Fruit fly (Drosophila melanogaster) whole organism, embryonic: Measurements from ENCODE around the gene CG12171.
A peak's percentile ranks its signal among the peaks of the same experiment; 100 is the strongest.

ENCODE experiments used
- Awh ChIP-seq: fragments of 200-800 bp; sonication (Bioruptor generic); IDR thresholded peaks from 2 replicates; pipeline ENCODE4, ENCODE4 v1.3.6; 2022; ENCODE audit warnings: missing biosample characterization, missing genetic modification characterization
- CG10543 ChIP-seq: fragments of 200-800 bp; sonication (Bioruptor generic); optimal IDR thresholded peaks from 3 replicates; lab custom pipeline; 2017; ENCODE audit warnings: missing biosample characterization, mild to moderate bottlenecking, missing genetic modification characterization, moderate library complexity
- CG11696 ChIP-seq: fragments of 200-800 bp; sonication (Bioruptor generic); IDR thresholded peaks from 2 replicates; pipeline ENCODE4 v1.3.6; 2022; ENCODE audit warnings: missing biosample characterization, missing genetic modification characterization
- CG12219 ChIP-seq: fragments of 200-800 bp; sonication (Bioruptor generic); optimal IDR thresholded peaks from 3 replicates; lab custom pipeline; 2018; ENCODE audit warnings: missing biosample characterization, mild to moderate bottlenecking, missing genetic modification characterization
- CG1233 ChIP-seq: fragments of 200-800 bp; sonication (Bioruptor generic); optimal IDR thresholded peaks from 4 replicates; lab custom pipeline; 2018; ENCODE audit warnings: missing biosample characterization, mild to moderate bottlenecking, missing genetic modification characterization
- CG14860 ChIP-seq: fragments of 200-800 bp; sonication (Bioruptor generic); IDR thresholded peaks from 3 replicates; pipeline ENCODE4 v1.3.6; 2022; ENCODE audit warnings: missing biosample characterization, missing genetic modification characterization; ENCODE audit not compliant: partially characterized antibody
- CG16813 ChIP-seq: fragments of 200-800 bp; sonication (Bioruptor generic); IDR thresholded peaks from 3 replicates; pipeline ENCODE4 v1.3.6; 2022; ENCODE audit warnings: missing biosample characterization, missing genetic modification characterization; ENCODE audit not compliant: partially characterized antibody
- CG17612 ChIP-seq: fragments of 200-800 bp; sonication (Bioruptor generic); IDR thresholded peaks from 2 replicates; pipeline ENCODE4 v1.3.6; 2022; ENCODE audit warnings: missing biosample characterization, missing genetic modification characterization
- CG2712 ChIP-seq: fragments of 200-800 bp; optimal IDR thresholded peaks from 3 replicates; lab custom pipeline; 2019; ENCODE audit warnings: missing biosample characterization, mild to moderate bottlenecking, missing genetic modification characterization, moderate library complexity
- CG3281 ChIP-seq: fragments of 200-800 bp; sonication (Bioruptor generic); optimal IDR thresholded peaks from 3 replicates; lab custom pipeline; 2017; ENCODE audit warnings: missing biosample characterization, mild to moderate bottlenecking, missing genetic modification characterization
- CG34376 ChIP-seq: fragments of 200-800 bp; sonication (Bioruptor generic); optimal IDR thresholded peaks from 2 replicates; lab custom pipeline; 2018; ENCODE audit warnings: missing biosample characterization, mild to moderate bottlenecking, missing genetic modification characterization
- CG3726 ChIP-seq: fragments of 200-800 bp; sonication (Bioruptor generic); IDR thresholded peaks from 3 replicates; pipeline ENCODE4, ENCODE4 v1.3.6; 2022; ENCODE audit warnings: missing biosample characterization, missing genetic modification characterization
- CG43689 ChIP-seq: fragments of 200-800 bp; sonication (Bioruptor generic); IDR thresholded peaks from 2 replicates; pipeline ENCODE4 v1.3.6; 2022; ENCODE audit warnings: missing biosample characterization, missing genetic modification characterization
- CG4617 ChIP-seq: fragments of 200-800 bp; sonication (Bioruptor generic); optimal IDR thresholded peaks from 3 replicates; lab custom pipeline; 2016; ENCODE audit warnings: missing biosample characterization, missing genetic modification characterization, borderline replicate concordance
- CG5180 ChIP-seq: fragments of 200-800 bp; sonication (Bioruptor generic); optimal IDR thresholded peaks from 3 replicates; lab custom pipeline; 2017; ENCODE audit warnings: missing biosample characterization, missing genetic modification characterization, mild to moderate bottlenecking, moderate library complexity, missing genetic modification reagents
- CHES-1-like ChIP-seq: fragments of 200-800 bp; sonication (Bioruptor generic); optimal IDR thresholded peaks from 2 replicates; lab custom pipeline; 2016; ENCODE audit warnings: missing biosample characterization, missing genetic modification characterization
- CoRest ChIP-seq: fragments of 200-800 bp; sonication (Bioruptor generic); optimal IDR thresholded peaks from 3 replicates; lab custom pipeline; 2018; ENCODE audit warnings: missing biosample characterization, mild to moderate bottlenecking, missing genetic modification characterization, moderate library complexity
- Dfd ChIP-seq, 2 experiments: fragments of >200 bp; optimal IDR thresholded peaks; 2 replicates each; lab custom pipeline; 2017; ENCODE audit warnings: missing biosample characterization in 2 of 2, missing genetic modification characterization in 2 of 2
- E2f2 ChIP-seq: fragments of 200-800 bp; sonication (Bioruptor generic); IDR thresholded peaks from 2 replicates; pipeline ENCODE4 v1.3.6; 2022; ENCODE audit warnings: missing biosample characterization, missing genetic modification characterization
- Elba2 ChIP-seq: fragments of 200-800 bp; sonication (Bioruptor generic); optimal IDR thresholded peaks from 3 replicates; lab custom pipeline; 2016; ENCODE audit warnings: missing biosample characterization, missing genetic modification characterization
- Fer3 ChIP-seq: fragments of 200-800 bp; sonication (Bioruptor generic); optimal IDR thresholded peaks from 2 replicates; lab custom pipeline; 2018; ENCODE audit warnings: missing biosample characterization, mild to moderate bottlenecking, missing genetic modification characterization, moderate library complexity
- Gsc ChIP-seq: fragments of 200-800 bp; sonication (Bioruptor generic); IDR thresholded peaks from 2 replicates; pipeline ENCODE4 v1.3.6; 2022; ENCODE audit warnings: missing biosample characterization, missing genetic modification characterization
- H15 ChIP-seq: fragments of 200-800 bp; sonication (Bioruptor generic); IDR thresholded peaks from 3 replicates; pipeline ENCODE4 v1.3.6; 2022; ENCODE audit warnings: missing biosample characterization, missing genetic modification characterization
- HLH3B ChIP-seq: fragments of 200-800 bp; sonication (Bioruptor generic); IDR thresholded peaks from 2 replicates; pipeline ENCODE4 v1.3.6; 2022; ENCODE audit warnings: missing biosample characterization, missing genetic modification characterization
- Hr3 ChIP-seq: fragments of 200-800 bp; sonication (Bioruptor generic); optimal IDR thresholded peaks from 3 replicates; lab custom pipeline; 2016; ENCODE audit warnings: missing biosample characterization, missing genetic modification characterization
- Hr39 ChIP-seq: fragments of >200 bp; optimal IDR thresholded peaks from 2 replicates; lab custom pipeline; 2017
- MESR4 ChIP-seq: fragments of 200-800 bp; sonication (Bioruptor generic); optimal IDR thresholded peaks from 2 replicates; lab custom pipeline; 2018; ENCODE audit warnings: missing biosample characterization, mild to moderate bottlenecking, missing genetic modification characterization, moderate library complexity
- Mad ChIP-seq: fragments of 200-800 bp; sonication (Bioruptor generic); optimal IDR thresholded peaks from 2 replicates; lab custom pipeline; 2016; ENCODE audit warnings: missing biosample characterization, missing genetic modification characterization
- Max ChIP-seq: fragments of 200-800 bp; sonication (Bioruptor generic); optimal IDR thresholded peaks from 2 replicates; lab custom pipeline; 2016; ENCODE audit warnings: missing biosample characterization, mild to moderate bottlenecking, missing genetic modification characterization
- Med ChIP-seq: fragments of 200-800 bp; sonication (Bioruptor generic); peaks from one replicate; lab custom pipeline; 2016; ENCODE audit warnings: missing biosample characterization, missing genetic modification characterization, mild to moderate bottlenecking, inconsistent platforms, moderate library complexity
- Oaz ChIP-seq: fragments of 200-800 bp; sonication (Bioruptor generic); IDR thresholded peaks from 2 replicates; pipeline ENCODE4 v1.3.6; 2022; ENCODE audit warnings: missing biosample characterization, missing genetic modification characterization
- Optix ChIP-seq: fragments of 200-800 bp; sonication (Bioruptor generic); IDR thresholded peaks from 3 replicates; pipeline ENCODE4 v1.3.6; 2022; ENCODE audit warnings: missing biosample characterization, missing genetic modification characterization
- Pdp1 ChIP-seq, 2 experiments: fragments of 200-800 bp; sonication (Bioruptor generic); optimal IDR thresholded peaks; 3 replicates each; lab custom pipeline; 2016; ENCODE audit warnings: missing biosample characterization in 2 of 2, missing genetic modification characterization in 2 of 2, mild to moderate bottlenecking in 1 of 2, moderate library complexity in 1 of 2
- Ssrp ChIP-seq: fragments of 200-800 bp; sonication (Bioruptor generic); optimal IDR thresholded peaks from 2 replicates; lab custom pipeline; 2018; ENCODE audit warnings: missing biosample characterization, mild to moderate bottlenecking, missing genetic modification characterization, moderate library complexity
- al ChIP-seq: fragments of 200-800 bp; sonication (Bioruptor generic); IDR thresholded peaks from 2 replicates; pipeline ENCODE4 v1.3.6; 2022; ENCODE audit warnings: missing biosample characterization, missing genetic modification characterization
- bcd ChIP-seq: fragments of 200-800 bp; sonication (Bioruptor generic); optimal IDR thresholded peaks from 2 replicates; lab custom pipeline; 2017; ENCODE audit warnings: missing biosample characterization, mild to moderate bottlenecking, missing genetic modification characterization
- cas ChIP-seq: fragments of 200-800 bp; sonication (Bioruptor generic); IDR thresholded peaks from 2 replicates; pipeline ENCODE4 v1.3.6; 2022; ENCODE audit warnings: missing biosample characterization, missing genetic modification characterization
- crp ChIP-seq, 2 experiments: fragments of 200-800 bp; sonication (Bioruptor generic); optimal IDR thresholded peaks; 2 replicates in 1 of 2; 3 replicates in 1 of 2; lab custom pipeline; 2017; ENCODE audit warnings: missing biosample characterization in 2 of 2, missing genetic modification characterization in 2 of 2, mild to moderate bottlenecking in 1 of 2, moderate library complexity in 1 of 2
- emc ChIP-seq: fragments of 200-800 bp; sonication (Bioruptor generic); optimal IDR thresholded peaks from 2 replicates; lab custom pipeline; 2016; ENCODE audit warnings: missing biosample characterization, missing genetic modification characterization
- eyg ChIP-seq: fragments of 200-800 bp; sonication (Bioruptor generic); optimal IDR thresholded peaks from 3 replicates; lab custom pipeline; 2016; ENCODE audit warnings: missing biosample characterization, missing genetic modification characterization
- fd96Cb ChIP-seq: fragments of 200-800 bp; sonication (Bioruptor generic); optimal IDR thresholded peaks from 2 replicates; lab custom pipeline; 2018; ENCODE audit warnings: missing biosample characterization, mild to moderate bottlenecking, missing genetic modification characterization, moderate library complexity
- gsb-n ChIP-seq: fragments of 200-800 bp; sonication (Bioruptor generic); optimal IDR thresholded peaks from 3 replicates; lab custom pipeline; 2018; ENCODE audit warnings: missing biosample characterization, mild to moderate bottlenecking, missing genetic modification characterization
- nerfin-2 ChIP-seq: fragments of 200-800 bp; sonication (Bioruptor generic); IDR thresholded peaks from 2 replicates; pipeline ENCODE4 v1.3.6; 2022; ENCODE audit warnings: missing biosample characterization, missing genetic modification characterization; ENCODE audit not compliant: partially characterized antibody
- oc ChIP-seq: fragments of 200-800 bp; sonication (Bioruptor generic); optimal IDR thresholded peaks from 2 replicates; lab custom pipeline; 2018; ENCODE audit warnings: missing biosample characterization, mild to moderate bottlenecking, missing genetic modification characterization, moderate library complexity
- odd ChIP-seq: fragments of 200-800 bp; sonication (Bioruptor generic); optimal IDR thresholded peaks from 2 replicates; lab custom pipeline; 2017; ENCODE audit warnings: missing biosample characterization, mild to moderate bottlenecking, missing genetic modification characterization
- otp ChIP-seq: fragments of 200-800 bp; sonication (Bioruptor generic); IDR thresholded peaks from 3 replicates; pipeline ENCODE4, ENCODE4 v1.3.6; 2022; ENCODE audit warnings: missing biosample characterization, missing genetic modification characterization
- row ChIP-seq: fragments of 200-800 bp; sonication (Bioruptor generic); IDR thresholded peaks from 3 replicates; pipeline ENCODE4 v1.3.6; 2022; ENCODE audit warnings: missing biosample characterization, missing genetic modification characterization
- slou ChIP-seq: fragments of 200-800 bp; sonication (Bioruptor generic); optimal IDR thresholded peaks from 3 replicates; lab custom pipeline; 2016; ENCODE audit warnings: missing biosample characterization, missing genetic modification characterization
- ttk ChIP-seq: fragments of 200-800 bp; sonication (Bioruptor generic); IDR thresholded peaks from 2 replicates; pipeline ENCODE4 v2.1.2; 2022; ENCODE audit warnings: missing biosample characterization, missing genetic modification characterization
- wek ChIP-seq: fragments of 200-800 bp; sonication (Bioruptor generic); optimal IDR thresholded peaks from 3 replicates; lab custom pipeline; 2018; ENCODE audit warnings: missing biosample characterization, mild to moderate bottlenecking, missing genetic modification characterization, moderate library complexity
- yki ChIP-seq: fragments of >200 bp; optimal IDR thresholded peaks from 3 replicates; lab custom pipeline; 2018

Gene CG12171

dm6 chr3R:5591398-5591853 is 42.0 kb upstream of the CG12171 start, which contains the start of the genes noi and Vha26 (continued):
- no peak for TF ChIP-seq H15 (GFP tag; lab: Robert Waterston, UW)
- TF ChIP-seq gsb-n (tag; lab: Kevin White, UChicago): no peak
- peak; percentile 41 for TF ChIP-seq Max (GFP tag; lab: Kevin White, UChicago)
- TF ChIP-seq Hr39: no peak
- no peak for TF ChIP-seq emc (GFP tag; lab: Kevin White, UChicago)
- peak; percentile 18 for TF ChIP-seq fd96Cb (tag; lab: Kevin White, UChicago)
- no peak for TF ChIP-seq odd (GFP tag; lab: Kevin White, UChicago)
- TF ChIP-seq CG17612 (GFP tag; lab: Robert Waterston, UW): no peak
- no peak for TF ChIP-seq eyg (GFP tag; lab: Kevin White, UChicago)
- no peak for TF ChIP-seq bcd
- no peak for TF ChIP-seq oc
- TF ChIP-seq Fer3: peak; percentile 19

dm6 chr3R:5592009-5592572 is 41.3 kb upstream of the CG12171 start:
- TF ChIP-seq ttk (no peak), Awh (GFP tag; lab: Robert Waterston, UW) (no peak), slou (GFP tag; lab: Kevin White, UChicago) (no peak), al (GFP tag; lab: Robert Waterston, UW) (no peak), Med (peak; percentile 73), nerfin-2 (GFP tag; lab: Robert Waterston, UW) (0 out of 2 replicates have a peak, but pooled peaks have one; percentile 28), CG10543 (GFP tag; lab: Kevin White, UChicago) (peak; percentile 13), Oaz (GFP tag; lab: Robert Waterston, UW) (no peak), Hr3 (no peak), CHES-1-like (GFP tag; lab: Kevin White, UChicago) (no peak), CG34376 (peak; percentile 5), CG1233 (GFP tag; lab: Kevin White, UChicago) (no peak), CG16813 (GFP tag; lab: Robert Waterston, UW) (no peak), otp (GFP tag; lab: Robert Waterston, UW) (no peak), CG3726 (GFP tag; lab: Robert Waterston, UW) (no peak), CG4617 (GFP tag; lab: Kevin White, UChicago) (peak; percentile 47), wek (GFP tag; lab: Kevin White, UChicago) (no peak), Optix (GFP tag; lab: Robert Waterston, UW) (no peak), HLH3B (GFP tag; lab: Robert Waterston, UW) (no peak), CoRest (tag; lab: Kevin White, UChicago) (no peak), MESR4 (GFP tag; lab: Kevin White, UChicago) (peak; percentile 13), CG14860 (GFP tag; lab: Robert Waterston, UW) (no peak), CG5180 (GFP tag; lab: Kevin White, UChicago) (no peak), cas (no peak), crp (GFP tag; optimal IDR thresholded peaks at IDR 0.05; lab: Kevin White, UChicago) (no peak), Elba2 (GFP tag; lab: Kevin White, UChicago) (peak; percentile 71), CG2712 (no peak), CG11696 (no peak), row (GFP tag; lab: Robert Waterston, UW) (no peak), E2f2 (GFP tag; lab: Robert Waterston, UW) (no peak), CG43689 (no peak), Pdp1 (GFP tag; optimal IDR thresholded peaks at IDR 0.05; lab: Kevin White, UChicago) (peak in 1 of 2 experiments; percentile 64), Ssrp (tag; lab: Kevin White, UChicago) (no peak), Mad (GFP tag; lab: Kevin White, UChicago) (no peak), yki (lab: Kevin White, UChicago) (no peak), Dfd (GFP tag; optimal IDR thresholded peaks at IDR 0.05; lab: Kevin White, UChicago) (no peak), CG3281 (GFP tag; lab: Kevin White, UChicago) (peak; percentile 3), CG12219 (GFP tag; lab: Kevin White, UChicago) (no peak), Gsc (GFP tag; lab: Robert Waterston, UW) (no peak)
